Worm (Caenorhabditis elegans) whole organism, late embryonic: ENCODE data around the gene cox-15.

Source experiments
- C38D4.7 ChIP-seq: fragments of 200-800 bp; sonication (Bioruptor generic); optimal IDR thresholded peaks from 2 replicates; lab custom pipeline; 2018; ENCODE audit warnings: mild to moderate bottlenecking, missing genetic modification characterization, moderate library complexity, missing compliant biosample characterization
- ceh-18 ChIP-seq: sonication (generic microtip); optimal IDR thresholded peaks from 2 replicates; lab custom pipeline; 2016; ENCODE audit warnings: missing genetic modification characterization, missing compliant biosample characterization
- ceh-22 ChIP-seq: sonication (generic microtip); optimal IDR thresholded peaks from 2 replicates; lab custom pipeline; 2017; ENCODE audit warnings: missing biosample characterization, missing genetic modification characterization
- ceh-24 ChIP-seq: sonication (generic microtip); optimal IDR thresholded peaks from 2 replicates; lab custom pipeline; 2016; ENCODE audit warnings: mild to moderate bottlenecking, missing genetic modification characterization, missing compliant biosample characterization
- ceh-30 ChIP-seq: fragments of 150-350 bp; optimal IDR thresholded peaks from 2 replicates; lab custom pipeline; 2014; ENCODE audit warnings: missing biosample characterization, missing genetic modification characterization
- ceh-31 ChIP-seq: sonication (generic microtip); optimal IDR thresholded peaks from 2 replicates; lab custom pipeline; 2016; ENCODE audit warnings: missing genetic modification characterization, missing compliant biosample characterization
- ceh-48 ChIP-seq: sonication (generic microtip); optimal IDR thresholded peaks from 2 replicates; lab custom pipeline; 2016; ENCODE audit warnings: missing genetic modification characterization, inconsistent platforms, missing compliant biosample characterization
- ceh-9 ChIP-seq: sonication (generic microtip); optimal IDR thresholded peaks from 2 replicates; lab custom pipeline; 2016; ENCODE audit warnings: mild to moderate bottlenecking, missing genetic modification characterization, inconsistent platforms, missing compliant biosample characterization
- che-1 ChIP-seq: sonication (generic microtip); optimal IDR thresholded peaks from 2 replicates; lab custom pipeline; 2016; ENCODE audit warnings: mild to moderate bottlenecking, missing genetic modification characterization, missing compliant biosample characterization
- dmd-4 ChIP-seq: sonication (generic microtip); optimal IDR thresholded peaks from 2 replicates; lab custom pipeline; 2016; ENCODE audit warnings: borderline replicate concordance, missing genetic modification characterization, missing compliant biosample characterization
- elt-2 ChIP-seq: sonication (generic microtip); optimal IDR thresholded peaks from 2 replicates; lab custom pipeline; 2016; ENCODE audit warnings: missing genetic modification reagents, missing genetic modification characterization, missing compliant biosample characterization
- elt-4 ChIP-seq: sonication (generic microtip); optimal IDR thresholded peaks from 2 replicates; lab custom pipeline; 2016; ENCODE audit warnings: missing genetic modification characterization, missing compliant biosample characterization
- eyg-1 ChIP-seq: sonication (generic microtip); optimal IDR thresholded peaks from 2 replicates; lab custom pipeline; 2016; ENCODE audit warnings: missing genotype, missing genetic modification characterization, missing compliant biosample characterization
- fkh-10 ChIP-seq: fragments of 150-350 bp; optimal IDR thresholded peaks from 2 replicates; lab custom pipeline; 2014; ENCODE audit warnings: missing biosample characterization, missing genetic modification reagents, missing genetic modification characterization
- hlh-30 ChIP-seq: sonication (generic microtip); optimal IDR thresholded peaks from 2 replicates; lab custom pipeline; 2017; ENCODE audit warnings: antibody characterized with exemption, missing genetic modification characterization, missing compliant biosample characterization; ENCODE audit not compliant: insufficient read depth
- lim-6 ChIP-seq: sonication (generic microtip); optimal IDR thresholded peaks from 2 replicates; lab custom pipeline; 2016; ENCODE audit warnings: missing genetic modification characterization, missing compliant biosample characterization
- lin-11 ChIP-seq: fragments of 200-800 bp; sonication (Bioruptor generic); optimal IDR thresholded peaks from 2 replicates; lab custom pipeline; 2018; ENCODE audit warnings: mild to moderate bottlenecking, missing genetic modification characterization, missing compliant biosample characterization
- nhr-11 ChIP-seq: fragments of 150-350 bp; optimal IDR thresholded peaks from 2 replicates; lab custom pipeline; 2014; ENCODE audit warnings: missing biosample characterization, missing genetic modification characterization
- nhr-232 ChIP-seq: sonication (generic microtip); optimal IDR thresholded peaks from 2 replicates; lab custom pipeline; 2016; ENCODE audit warnings: missing genetic modification characterization, missing compliant biosample characterization
- pat-9 ChIP-seq: fragments of 200-800 bp; sonication (Bioruptor generic); optimal IDR thresholded peaks from 2 replicates; lab custom pipeline; 2018; ENCODE audit warnings: mild to moderate bottlenecking, missing genetic modification characterization, moderate library complexity, missing compliant biosample characterization
- pha-4 ChIP-seq: fragments of 150-350 bp; optimal IDR thresholded peaks from 2 replicates; lab custom pipeline; 2018; ENCODE audit warnings: missing biosample characterization, missing genetic modification reagents, missing genetic modification characterization
- pqm-1 ChIP-seq: sonication (generic microtip); optimal IDR thresholded peaks from 2 replicates; lab custom pipeline; 2016; ENCODE audit warnings: missing genetic modification characterization, missing compliant biosample characterization
- ref-2 ChIP-seq: sonication (generic microtip); optimal IDR thresholded peaks from 2 replicates; lab custom pipeline; 2016; ENCODE audit warnings: missing genetic modification characterization, missing compliant biosample characterization
- rnt-1 ChIP-seq: sonication (generic microtip); optimal IDR thresholded peaks from 2 replicates; lab custom pipeline; 2016; ENCODE audit warnings: missing genetic modification characterization, missing compliant biosample characterization
- sdc-2 ChIP-seq: sonication (generic microtip); optimal IDR thresholded peaks from 2 replicates; lab custom pipeline; 2016; ENCODE audit warnings: missing genotype, missing genetic modification characterization, missing compliant biosample characterization
- syd-9 ChIP-seq: sonication (generic microtip); optimal IDR thresholded peaks from 2 replicates; lab custom pipeline; 2016; ENCODE audit warnings: mild to moderate bottlenecking, missing genetic modification characterization, moderate library complexity, missing compliant biosample characterization
- tbx-2 ChIP-seq: sonication (generic microtip); optimal IDR thresholded peaks from 2 replicates; lab custom pipeline; 2016; ENCODE audit warnings: missing genetic modification characterization, missing compliant biosample characterization
- ttx-3 ChIP-seq: sonication (generic microtip); optimal IDR thresholded peaks from 2 replicates; lab custom pipeline; 2016; ENCODE audit warnings: missing genetic modification reagents, missing genetic modification characterization, missing compliant biosample characterization
- unc-55 ChIP-seq: sonication (generic microtip); optimal IDR thresholded peaks from 2 replicates; lab custom pipeline; 2017; ENCODE audit warnings: missing biosample characterization, missing genetic modification reagents, missing genetic modification characterization
- unc-86 ChIP-seq: sonication (generic microtip); optimal IDR thresholded peaks from 2 replicates; lab custom pipeline; 2016; ENCODE audit warnings: missing genetic modification characterization, missing compliant biosample characterization
- ztf-16 ChIP-seq: sonication (generic microtip); optimal IDR thresholded peaks from 2 replicates; lab custom pipeline; 2017; ENCODE audit warnings: missing genetic modification characterization, missing compliant biosample characterization

Gene cox-15

ce11 chrII:11259766-11260165 lies 25.0 kb upstream of the cox-15 start:
- TF ChIP-seq tbx-2 (no peak), ref-2 (tag; lab: Kevin White, UChicago) (no peak), rnt-1 (tag; lab: Kevin White, UChicago) (no peak), ceh-22 (no peak), ceh-24 (tag; lab: Kevin White, UChicago) (no peak), lin-11 (tag; lab: Kevin White, UChicago) (no peak), elt-2 (tag; lab: Kevin White, UChicago) (no peak), fkh-10 (GFP tag; lab: Kevin White, UChicago) (no peak), C38D4.7 (GFP tag; lab: Kevin White, UChicago) (no peak), ceh-18 (tag; lab: Kevin White, UChicago) (no peak)
- TF ChIP-seq, all 69 proteins: peak for 0

ce11 chrII:11255536-11255935 lies 20.8 kb upstream of the cox-15 start, which contains the start of gene T05B9.2:
Gene T05B9.2, plus strand, starts transcription at chrII:11255836.
- TF ChIP-seq eyg-1 (tag; lab: Kevin White, UChicago) (no peak), nhr-232 (tag; lab: Kevin White, UChicago) (no peak), unc-55 (GFP tag; lab: Kevin White, UChicago) (no peak), elt-4 (tag; lab: Kevin White, UChicago) (no peak), che-1 (tag; lab: Kevin White, UChicago) (no peak), ztf-16 (tag; lab: Kevin White, UChicago) (no peak)

ce11 chrII:11247414-11247813 lies 12.7 kb upstream of the cox-15 start, which contains the start of gene T06D8.10:
Gene T06D8.10, minus strand, starts transcription at chrII:11247514.
- TF ChIP-seq pha-4 (tag; lab: Kevin White, UChicago) (no peak), sdc-2 (tag; lab: Kevin White, UChicago) (peak; percentile 11)
- TF ChIP-seq, all 69 proteins: peak for 1

- TF ChIP-seq hlh-30 (tag; lab: Kevin White, UChicago) (no peak), ztf-16 (tag; lab: Kevin White, UChicago) (no peak), ceh-30 (tag; lab: Kevin White, UChicago) (no peak), syd-9 (tag; lab: Kevin White, UChicago) (no peak), lim-6 (tag; lab: Kevin White, UChicago) (no peak), pat-9 (tag; lab: Kevin White, UChicago) (no peak), ceh-9 (no peak), ceh-48 (tag; lab: Kevin White, UChicago) (no peak), dmd-4 (no peak)
Measured at ce11 chrII:11246506-11246905, 11.8 kb upstream of the cox-15 start.

- TF ChIP-seq unc-55 (GFP tag; lab: Kevin White, UChicago) (no peak), unc-86 (tag; lab: Kevin White, UChicago) (no peak), ttx-3 (no peak), ceh-18 (tag; lab: Kevin White, UChicago) (no peak)
Measured at ce11 chrII:11242918-11243317, 8.2 kb upstream of the cox-15 start.

- TF ChIP-seq pqm-1, result no peak
- TF ChIP-seq nhr-11 (tag; lab: Kevin White, UChicago), result no peak
- no peak for TF ChIP-seq ztf-16 (tag; lab: Kevin White, UChicago)
- TF ChIP-seq fkh-10 (GFP tag; lab: Kevin White, UChicago), result no peak
- TF ChIP-seq pha-4 (tag; lab: Kevin White, UChicago), result no peak
- no peak for TF ChIP-seq ceh-31 (tag; lab: Kevin White, UChicago)
- TF ChIP-seq eyg-1 (tag; lab: Kevin White, UChicago), result no peak
- no peak for TF ChIP-seq sdc-2 (tag; lab: Kevin White, UChicago)
- TF ChIP-seq nhr-232 (tag; lab: Kevin White, UChicago), result no peak
- TF ChIP-seq C38D4.7 (GFP tag; lab: Kevin White, UChicago), result no peak
- TF ChIP-seq, all 69 proteins: peak for 0
Measured at ce11 chrII:11241497-11241896, 6.7 kb upstream of the cox-15 start.
